Worm (Caenorhabditis elegans): ENCODE results near the gene W02F12.2.

ce11 chrV:6661658-6662057, 35.8 kb downstream of the W02F12.2 start:
- TF ChIP-seq tab-1 (GFP tag; IDR thresholded peaks at IDR 0.05) (no peak), cog-1 (tag; optimal IDR thresholded peaks at IDR 0.05) (no peak), T22C8.4 (GFP tag; IDR thresholded peaks at IDR 0.05) (no peak)

Measured in whole organism, midembryonic.